Worm (Caenorhabditis elegans) whole organism, early embryonic: ENCODE measurements around the gene T11G6.2.

Experiments used
- ama-1 ChIP-seq: fragments of 150-350 bp; optimal IDR thresholded peaks from 2 replicates; lab custom pipeline; 2014
- hmg-4 ChIP-seq: fragments of 200-800 bp; sonication (Bioruptor generic); optimal IDR thresholded peaks from 2 replicates; lab custom pipeline; 2018; ENCODE audit warnings: mild to moderate bottlenecking, missing genetic modification characterization, missing compliant biosample characterization
- tbx-37 ChIP-seq: fragments of 200-800 bp; sonication (Bioruptor generic); conservative IDR thresholded peaks from 2 replicates; pipeline ENCODE4 v1.3.6; 2022; ENCODE audit warnings: missing genetic modification reagents, missing genetic modification characterization, missing compliant biosample characterization

DNA sequence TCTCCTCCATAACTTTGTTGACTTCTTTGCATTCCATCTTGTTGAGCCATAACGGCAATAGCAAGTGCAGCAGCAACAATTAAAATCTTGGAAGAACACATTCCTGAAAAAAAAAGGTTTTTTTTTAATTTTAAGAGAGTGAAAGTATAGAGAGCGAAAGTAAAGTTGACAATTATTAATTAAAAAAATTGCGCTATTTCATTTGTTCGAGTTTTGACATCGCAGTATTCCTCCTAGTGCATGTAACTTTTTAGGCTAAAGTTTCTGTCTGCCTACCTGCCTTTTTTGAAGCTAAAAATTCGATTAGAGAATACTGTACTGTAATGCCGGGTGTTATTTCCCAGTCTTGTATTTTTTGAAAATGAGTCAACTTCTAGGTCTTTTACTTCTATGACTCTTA lies 33.7 kb upstream of the T11G6.2 start, which contains the start of gene srlf-12:
- TF ChIP-seq tbx-37 (GFP tag; lab: Robert Waterston, UW) (no peak), hmg-4 (GFP tag; lab: Kevin White, UChicago) (no peak), ama-1 (no peak)
